Worm (Caenorhabditis elegans) whole organism, young adult: ENCODE measurements around the gene pals-17.

Experiments used
- B0261.1 ChIP-seq: sonication (generic microtip); optimal IDR thresholded peaks from 2 replicates; lab custom pipeline; 2016; ENCODE audit warnings: mild to moderate bottlenecking, missing genetic modification characterization, moderate library complexity, missing compliant biosample characterization
- F33H1.4 ChIP-seq: fragments of 200-800 bp; sonication (Bioruptor generic); IDR thresholded peaks from 2 replicates; pipeline ENCODE4 v1.3.6; 2022; ENCODE audit warnings: missing genetic modification reagents, missing genetic modification characterization, missing compliant biosample characterization
- F55B11.4 ChIP-seq: sonication (generic microtip); optimal IDR thresholded peaks from 2 replicates; lab custom pipeline; 2016; ENCODE audit warnings: missing compliant biosample characterization, missing genetic modification characterization, borderline replicate concordance; ENCODE audit not compliant: insufficient read depth
- F57A8.1 ChIP-seq: fragments of 200-800 bp; sonication (Bioruptor generic); optimal IDR thresholded peaks from 2 replicates; lab custom pipeline; 2018; ENCODE audit warnings: mild to moderate bottlenecking, missing genetic modification characterization, moderate library complexity, missing compliant biosample characterization
- Y67H2A.10 ChIP-seq: fragments of 200-800 bp; sonication (Bioruptor generic); conservative IDR thresholded peaks from 2 replicates; pipeline ENCODE4 v1.3.6; 2022; ENCODE audit warnings: missing genetic modification reagents, missing genetic modification characterization, missing compliant biosample characterization
- Y79H2A.3 ChIP-seq: fragments of 200-800 bp; sonication (Bioruptor generic); conservative IDR thresholded peaks from 2 replicates; pipeline ENCODE4 v1.3.6; 2022; ENCODE audit warnings: missing genetic modification reagents, missing genetic modification characterization, missing compliant biosample characterization
- ZK185.1 ChIP-seq: sonication (generic microtip); optimal IDR thresholded peaks from 2 replicates; lab custom pipeline; 2016; ENCODE audit warnings: mild to moderate bottlenecking, missing genetic modification characterization, missing compliant biosample characterization; ENCODE audit not compliant: poor library complexity, severe bottlenecking
- aptf-3 ChIP-seq: fragments of 200-800 bp; sonication (Bioruptor generic); IDR thresholded peaks from 2 replicates; pipeline ENCODE4 v1.3.6; 2022; ENCODE audit warnings: missing genetic modification characterization, missing compliant biosample characterization
- atf-7 ChIP-seq: sonication (generic microtip); optimal IDR thresholded peaks from 2 replicates; lab custom pipeline; 2017; ENCODE audit warnings: mild to moderate bottlenecking, missing genetic modification characterization, missing compliant biosample characterization
- attf-5 ChIP-seq: fragments of 200-800 bp; sonication (Bioruptor generic); optimal IDR thresholded peaks from 2 replicates; lab custom pipeline; 2018; ENCODE audit warnings: mild to moderate bottlenecking, missing genetic modification characterization, missing compliant biosample characterization
- attf-6 ChIP-seq: fragments of 200-800 bp; sonication (Bioruptor generic); IDR thresholded peaks from 2 replicates; pipeline ENCODE4 v1.3.6; 2022; ENCODE audit warnings: missing genetic modification reagents, missing genetic modification characterization, missing compliant biosample characterization
- bed-2 ChIP-seq: fragments of 200-800 bp; sonication (Bioruptor generic); IDR thresholded peaks from 2 replicates; pipeline ENCODE4 v1.3.6; 2022; ENCODE audit warnings: missing genetic modification reagents, missing genetic modification characterization, missing compliant biosample characterization
- ceh-100 ChIP-seq: fragments of 200-800 bp; sonication (Bioruptor generic); IDR thresholded peaks from 2 replicates; pipeline ENCODE4 v1.3.6; 2022; ENCODE audit warnings: missing genetic modification reagents, missing genetic modification characterization, missing compliant biosample characterization
- ceh-40 ChIP-seq: fragments of 200-800 bp; sonication (Bioruptor generic); IDR thresholded peaks from 2 replicates; pipeline ENCODE4 v1.3.6; 2022; ENCODE audit warnings: missing genetic modification characterization, missing compliant biosample characterization
- ceh-79 ChIP-seq: sonication (generic microtip); optimal IDR thresholded peaks from 2 replicates; lab custom pipeline; 2017; ENCODE audit warnings: mild to moderate bottlenecking, missing genetic modification characterization, missing compliant biosample characterization
- die-1 ChIP-seq: sonication (generic microtip); optimal IDR thresholded peaks from 2 replicates; lab custom pipeline; 2016; ENCODE audit warnings: missing genotype, mild to moderate bottlenecking, missing genetic modification characterization, missing compliant biosample characterization
- dox-1 ChIP-seq: fragments of 200-800 bp; sonication (Bioruptor generic); IDR thresholded peaks from 2 replicates; pipeline ENCODE4 v1.3.6; 2022; ENCODE audit warnings: missing genetic modification reagents, missing genetic modification characterization, missing compliant biosample characterization
- ets-4 ChIP-seq: fragments of 200-800 bp; sonication (Bioruptor generic); optimal IDR thresholded peaks from 2 replicates; lab custom pipeline; 2018; ENCODE audit warnings: mild to moderate bottlenecking, missing genetic modification characterization, missing compliant biosample characterization
- fkh-3 ChIP-seq: sonication (generic microtip); optimal IDR thresholded peaks from 2 replicates; lab custom pipeline; 2016; ENCODE audit warnings: mild to moderate bottlenecking, missing genetic modification characterization, missing compliant biosample characterization
- hmg-20 ChIP-seq: fragments of 200-800 bp; sonication (Bioruptor generic); IDR thresholded peaks from 2 replicates; pipeline ENCODE4 v1.3.6; 2022; ENCODE audit warnings: missing genetic modification reagents, missing genetic modification characterization, missing compliant biosample characterization
- hrde-1 ChIP-seq: sonication (generic microtip); optimal IDR thresholded peaks from 2 replicates; lab custom pipeline; 2016; ENCODE audit warnings: missing genetic modification characterization, mild to moderate bottlenecking, missing compliant biosample characterization, moderate library complexity, missing genotype, missing genetic modification reagents, borderline replicate concordance
- lin-35 ChIP-seq, 3 experiments: fragments of 150-350 bp in 2 of 3; sonication (generic microtip) in 1 of 3; optimal IDR thresholded peaks; 2 replicates each; lab custom pipeline; 2014 to 2018; ENCODE audit warnings: missing biosample characterization in 3 of 3, missing genetic modification characterization in 3 of 3, missing genetic modification reagents in 3 of 3
- lsl-1 ChIP-seq: fragments of 200-800 bp; sonication (Bioruptor generic); optimal IDR thresholded peaks from 2 replicates; lab custom pipeline; 2018; ENCODE audit warnings: mild to moderate bottlenecking, missing genetic modification characterization, moderate library complexity, missing compliant biosample characterization
- mcd-1 ChIP-seq: fragments of 200-800 bp; sonication (Bioruptor generic); IDR thresholded peaks from 2 replicates; pipeline ENCODE4 v1.3.6; 2022; ENCODE audit warnings: missing genetic modification reagents, missing genetic modification characterization, missing compliant biosample characterization
- mxl-1 ChIP-seq: sonication (generic microtip); optimal IDR thresholded peaks from 2 replicates; lab custom pipeline; 2016; ENCODE audit warnings: missing genetic modification characterization, missing compliant biosample characterization
- rec-8 ChIP-seq, 2 experiments: sonication (generic microtip); optimal IDR thresholded peaks; 2 replicates each; lab custom pipeline; 2016; ENCODE audit warnings: mild to moderate bottlenecking in 2 of 2, missing genetic modification characterization in 2 of 2, missing genetic modification reagents in 2 of 2, missing genotype in 2 of 2, missing biosample characterization in 1 of 2, missing compliant biosample characterization in 1 of 2, moderate library complexity in 1 of 2
- repo-1 ChIP-seq: sonication (generic microtip); optimal IDR thresholded peaks from 2 replicates; lab custom pipeline; 2017; ENCODE audit warnings: mild to moderate bottlenecking, missing genetic modification characterization, missing compliant biosample characterization
- snpc-1.1 ChIP-seq: sonication (generic microtip); optimal IDR thresholded peaks from 2 replicates; lab custom pipeline; 2017; ENCODE audit warnings: missing genetic modification characterization, mild to moderate bottlenecking, missing compliant biosample characterization, antibody characterized with exemption, moderate library complexity, missing genotype, missing genetic modification reagents; ENCODE audit not compliant: insufficient read depth
- snpc-3.4 ChIP-seq: sonication (generic microtip); optimal IDR thresholded peaks from 2 replicates; lab custom pipeline; 2017; ENCODE audit warnings: missing genetic modification characterization, mild to moderate bottlenecking, missing compliant biosample characterization, antibody characterized with exemption, moderate library complexity, missing genotype, missing genetic modification reagents
- tbp1 ChIP-seq: fragments of 200-800 bp; sonication (Bioruptor generic); optimal IDR thresholded peaks from 2 replicates; lab custom pipeline; 2018; ENCODE audit warnings: mild to moderate bottlenecking, missing genetic modification characterization, missing compliant biosample characterization
- unc-62 ChIP-seq: fragments of 150-350 bp; optimal IDR thresholded peaks from 2 replicates; lab custom pipeline; 2014; ENCODE audit warnings: missing biosample characterization, missing genetic modification reagents, missing genetic modification characterization
- zfh-2 ChIP-seq: fragments of 200-800 bp; sonication (Bioruptor generic); conservative IDR thresholded peaks from 2 replicates; pipeline ENCODE4 v1.3.6; 2022; ENCODE audit warnings: missing genetic modification reagents, missing genetic modification characterization, missing compliant biosample characterization
- ztf-18 ChIP-seq: sonication (generic microtip); optimal IDR thresholded peaks from 2 replicates; lab custom pipeline; 2016; ENCODE audit warnings: missing genotype, mild to moderate bottlenecking, missing genetic modification characterization, missing compliant biosample characterization
- ztf-22 ChIP-seq: fragments of 200-800 bp; sonication (Bioruptor generic); optimal IDR thresholded peaks from 2 replicates; lab custom pipeline; 2018; ENCODE audit warnings: mild to moderate bottlenecking, missing genetic modification characterization, moderate library complexity, missing compliant biosample characterization
- ztf-28 ChIP-seq: fragments of 200-800 bp; sonication (Bioruptor generic); IDR thresholded peaks from 2 replicates; pipeline ENCODE4 v1.3.6; 2022; ENCODE audit warnings: missing genetic modification reagents, missing genetic modification characterization, missing compliant biosample characterization

The pals-17 gene

ce11 chrIII:1424305-1424704 is 32.7 kb upstream of the pals-17 start (continued):
- TF ChIP-seq mxl-1, result peak; percentile 24
- no peak for TF ChIP-seq unc-62 (GFP tag; lab: Kevin White, UChicago)
- peak; percentile 77; the same call in 1 of the 2 replicates for TF ChIP-seq dox-1 (GFP tag; lab: Robert Waterston, UW)
- peak; percentile 74 for TF ChIP-seq die-1
- no peak for TF ChIP-seq ZK185.1 (tag; lab: Kevin White, UChicago)
- TF ChIP-seq F33H1.4, result peak; percentile 58
- TF ChIP-seq attf-6 (GFP tag; lab: Robert Waterston, UW), result 0 out of 2 replicates have a peak, but pooled peaks have one; percentile 37
- TF ChIP-seq Y79H2A.3 (GFP tag; lab: Robert Waterston, UW), result no peak
- TF ChIP-seq snpc-1.1 (tag; lab: Kevin White, UChicago), result peak; percentile 28
- TF ChIP-seq lsl-1 (GFP tag; lab: Kevin White, UChicago), result peak; percentile 34
- no peak for TF ChIP-seq ets-4 (GFP tag; lab: Kevin White, UChicago)
- 0 out of 2 replicates have a peak, but pooled peaks have one; percentile 57 for TF ChIP-seq ztf-28 (GFP tag; lab: Robert Waterston, UW)
- peak; percentile 84 for TF ChIP-seq mcd-1 (GFP tag; lab: Robert Waterston, UW)
- no peak for TF ChIP-seq bed-2 (GFP tag; lab: Robert Waterston, UW)
- TF ChIP-seq lin-35 (GFP tag; optimal IDR thresholded peaks at IDR 0.05; lab: Kevin White, UChicago), result peak in 2 of 3 experiments; percentile 0 to 63
- TF ChIP-seq repo-1 (tag; lab: Kevin White, UChicago), result peak; percentile 68
- TF ChIP-seq aptf-3 (GFP tag; lab: Robert Waterston, UW), result no peak; the same call in 1 of the 2 replicates
- TF ChIP-seq Y67H2A.10 (GFP tag; lab: Robert Waterston, UW), result no peak
- TF ChIP-seq hmg-20, result peak; percentile 73; the same call in 1 of the 2 replicates
- peak; percentile 52; the same call in 1 of the 2 replicates for TF ChIP-seq ceh-100 (GFP tag; lab: Robert Waterston, UW)
- TF ChIP-seq tbp1 (GFP tag; lab: Kevin White, UChicago), result peak; percentile 99
- TF ChIP-seq ceh-79 (tag; lab: Kevin White, UChicago), result no peak
- peak; percentile 62 for TF ChIP-seq ztf-18 (tag; lab: Kevin White, UChicago)
- peak; percentile 96 for TF ChIP-seq B0261.1 (tag; lab: Kevin White, UChicago)
- no peak for TF ChIP-seq F57A8.1 (GFP tag; lab: Kevin White, UChicago)
- no peak for TF ChIP-seq fkh-3 (tag; lab: Kevin White, UChicago)
- TF ChIP-seq attf-5 (GFP tag; lab: Kevin White, UChicago), result peak; percentile 57
- TF ChIP-seq rec-8 (tag; optimal IDR thresholded peaks at IDR 0.05; lab: Kevin White, UChicago), result peak in 1 of 2 experiments; percentile 35
- TF ChIP-seq hrde-1 (tag; lab: Kevin White, UChicago), result peak; percentile 73
- TF ChIP-seq ceh-40 (GFP tag; lab: Robert Waterston, UW), result no peak
- TF ChIP-seq ztf-22, result no peak
- no peak for TF ChIP-seq F55B11.4 (tag; lab: Kevin White, UChicago)
- peak; percentile 33 for TF ChIP-seq snpc-3.4
- TF ChIP-seq, all 124 proteins: peak for 75

ce11 chrIII:1421436-1421835 is 29.8 kb upstream of the pals-17 start:
- TF ChIP-seq attf-5 (GFP tag; lab: Kevin White, UChicago), result no peak
- no peak for TF ChIP-seq atf-7
- no peak for TF ChIP-seq F55B11.4 (tag; lab: Kevin White, UChicago)
- TF ChIP-seq ets-4 (GFP tag; lab: Kevin White, UChicago), result no peak
- no peak for TF ChIP-seq ztf-28 (GFP tag; lab: Robert Waterston, UW)
- TF ChIP-seq zfh-2 (GFP tag; lab: Robert Waterston, UW), result peak; percentile 60; the same call in 1 of the 2 replicates
